Worm (Caenorhabditis elegans) whole organism, L4 larva: ENCODE measurements around the gene stau-1.

ENCODE experiments used
- T20F7.1 ChIP-seq: fragments of 200-800 bp; sonication (Bioruptor generic); optimal IDR thresholded peaks from 2 replicates; lab custom pipeline; 2018; ENCODE audit warnings: mild to moderate bottlenecking, missing genetic modification characterization, missing compliant biosample characterization
- T26A8.4 ChIP-seq: fragments of 200-800 bp; sonication (Bioruptor generic); IDR thresholded peaks from 2 replicates; pipeline ENCODE4 v1.3.6; 2022; ENCODE audit warnings: missing genetic modification characterization, missing compliant biosample characterization
- Y5F2A.4 ChIP-seq: fragments of 200-800 bp; sonication (Bioruptor generic); optimal IDR thresholded peaks from 2 replicates; lab custom pipeline; 2018; ENCODE audit warnings: mild to moderate bottlenecking, missing genetic modification characterization, missing compliant biosample characterization
- Y75B8A.6 ChIP-seq: fragments of 200-800 bp; sonication (Bioruptor generic); IDR thresholded peaks from 2 replicates; pipeline ENCODE4 v1.3.6; 2022; ENCODE audit warnings: missing genetic modification reagents, missing genetic modification characterization, missing compliant biosample characterization
- ZK546.5 ChIP-seq, 2 experiments: sonication (generic microtip); optimal IDR thresholded peaks; 2 replicates each; lab custom pipeline; 2017; ENCODE audit warnings: missing biosample characterization in 2 of 2, missing genetic modification characterization in 2 of 2
- aha-1 ChIP-seq: fragments of 150-350 bp; peaks from one replicate; lab custom pipeline; 2014; ENCODE audit warnings: missing biosample characterization, missing genetic modification characterization
- aly-2 ChIP-seq: sonication (generic microtip); optimal IDR thresholded peaks from 2 replicates; lab custom pipeline; 2018; ENCODE audit warnings: missing biosample characterization, missing genetic modification characterization
- ama-1 ChIP-seq: fragments of 150-350 bp; optimal IDR thresholded peaks from 2 replicates; lab custom pipeline; 2014; ENCODE audit warnings: inconsistent platforms, mixed read lengths
- attf-4 ChIP-seq: sonication (generic microtip); optimal IDR thresholded peaks from 3 replicates; lab custom pipeline; 2017; ENCODE audit warnings: missing biosample characterization, missing genetic modification characterization
- ceh-20 ChIP-seq: fragments of 200-800 bp; sonication (Bioruptor generic); IDR thresholded peaks from 2 replicates; pipeline ENCODE4 v1.3.6; 2022; ENCODE audit warnings: missing genetic modification reagents, missing genetic modification characterization, missing compliant biosample characterization
- ctbp-1 ChIP-seq: fragments of 200-800 bp; sonication (Bioruptor generic); IDR thresholded peaks from 2 replicates; pipeline ENCODE4 v1.3.6; 2022; ENCODE audit warnings: missing genetic modification reagents, missing genetic modification characterization, missing compliant biosample characterization
- daf-16 ChIP-seq, 3 experiments: sonication (generic microtip); optimal IDR thresholded peaks; 2 replicates each; lab custom pipeline; 2016 to 2017; ENCODE audit warnings: missing genetic modification characterization in 3 of 3, missing genetic modification reagents in 3 of 3, mild to moderate bottlenecking in 2 of 3, missing compliant biosample characterization in 2 of 3, missing biosample characterization in 1 of 3, moderate library complexity in 1 of 3
- dmd-6 ChIP-seq: fragments of 200-800 bp; sonication (Bioruptor generic); IDR thresholded peaks from 2 replicates; pipeline ENCODE4 v1.3.6; 2022; ENCODE audit warnings: missing genetic modification reagents, missing genetic modification characterization, missing compliant biosample characterization
- dve-1 ChIP-seq: sonication (generic microtip); optimal IDR thresholded peaks from 2 replicates; lab custom pipeline; 2017; ENCODE audit warnings: antibody characterized with exemption, mild to moderate bottlenecking, missing genetic modification characterization, missing compliant biosample characterization; ENCODE audit not compliant: insufficient read depth
- fkh-10 ChIP-seq: fragments of 150-350 bp; optimal IDR thresholded peaks from 2 replicates; lab custom pipeline; 2014; ENCODE audit warnings: missing biosample characterization, missing genetic modification reagents, missing genetic modification characterization
- hlh-11 ChIP-seq: fragments of 200-800 bp; sonication (Bioruptor generic); optimal IDR thresholded peaks from 2 replicates; lab custom pipeline; 2018; ENCODE audit warnings: mild to moderate bottlenecking, missing genetic modification characterization, missing compliant biosample characterization
- lim-7 ChIP-seq: fragments of 200-800 bp; sonication (Bioruptor generic); IDR thresholded peaks from 2 replicates; pipeline ENCODE4 v1.3.6; 2022; ENCODE audit warnings: missing genetic modification characterization, missing compliant biosample characterization
- lin-29 ChIP-seq: fragments of 200-800 bp; sonication (Bioruptor generic); IDR thresholded peaks from 2 replicates; pipeline ENCODE4 v1.3.6; 2022; ENCODE audit warnings: missing genetic modification reagents, missing genetic modification characterization, missing compliant biosample characterization
- lin-39 ChIP-seq: fragments of 150-350 bp; optimal IDR thresholded peaks from 2 replicates; lab custom pipeline; 2014; ENCODE audit warnings: missing biosample characterization, missing genetic modification reagents, missing genetic modification characterization
- mdt-29 ChIP-seq: fragments of 200-800 bp; sonication (Bioruptor generic); IDR thresholded peaks from 2 replicates; pipeline ENCODE4 v1.3.6; 2022; ENCODE audit warnings: missing genetic modification reagents, missing genetic modification characterization, missing compliant biosample characterization
- nhr-237 ChIP-seq: sonication (generic microtip); optimal IDR thresholded peaks from 2 replicates; lab custom pipeline; 2017; ENCODE audit warnings: missing biosample characterization, missing genetic modification characterization
- nhr-28 ChIP-seq: fragments of 150-350 bp; optimal IDR thresholded peaks from 2 replicates; lab custom pipeline; 2014; ENCODE audit warnings: missing biosample characterization, missing genetic modification characterization
- nhr-77 ChIP-seq: fragments of 150-350 bp; optimal IDR thresholded peaks from 2 replicates; lab custom pipeline; 2014; ENCODE audit warnings: missing biosample characterization, missing genetic modification characterization
- php-3 ChIP-seq: fragments of 200-800 bp; sonication (Bioruptor generic); IDR thresholded peaks from 2 replicates; pipeline ENCODE4 v1.3.6; 2022; ENCODE audit warnings: missing genetic modification reagents, missing genetic modification characterization, missing compliant biosample characterization
- pqm-1 ChIP-seq: sonication (generic microtip); optimal IDR thresholded peaks from 2 replicates; lab custom pipeline; 2017; ENCODE audit warnings: missing biosample characterization, missing genetic modification characterization
- saeg-2 ChIP-seq: fragments of 200-800 bp; sonication (Bioruptor generic); IDR thresholded peaks from 2 replicates; pipeline ENCODE4 v1.3.6; 2022; ENCODE audit warnings: missing genetic modification reagents, missing genetic modification characterization, missing compliant biosample characterization
- sdz-12 ChIP-seq: fragments of 200-800 bp; sonication (Bioruptor generic); optimal IDR thresholded peaks from 2 replicates; lab custom pipeline; 2018; ENCODE audit warnings: mild to moderate bottlenecking, missing genetic modification characterization, missing compliant biosample characterization
- set-16 ChIP-seq: fragments of 200-800 bp; sonication (Bioruptor generic); IDR thresholded peaks from 2 replicates; pipeline ENCODE4 v1.3.6; 2022; ENCODE audit warnings: missing genetic modification reagents, missing genetic modification characterization, missing compliant biosample characterization
- skn-1 ChIP-seq: fragments of 150-350 bp; optimal IDR thresholded peaks from 2 replicates; lab custom pipeline; 2014; ENCODE audit warnings: missing biosample characterization, missing genetic modification characterization
- tag-97 ChIP-seq: fragments of 200-800 bp; sonication (Bioruptor generic); IDR thresholded peaks from 2 replicates; pipeline ENCODE4 v1.3.6; 2022; ENCODE audit warnings: missing genetic modification characterization, missing compliant biosample characterization
- unc-39 ChIP-seq: sonication (generic microtip); optimal IDR thresholded peaks from 2 replicates; lab custom pipeline; 2017; ENCODE audit warnings: missing biosample characterization, missing genetic modification characterization
- unc-62 ChIP-seq, 3 experiments: fragments of 150-350 bp in 1 of 3; sonication (generic microtip); optimal IDR thresholded peaks in 2 of 3; peaks in 1 of 3; 1 replicate in 1 of 3; 2 replicates in 2 of 3; lab custom pipeline; 2014 to 2017; ENCODE audit warnings: missing biosample characterization in 3 of 3, missing genetic modification characterization in 3 of 3, missing genetic modification reagents in 3 of 3, missing genotype in 1 of 3
- zag-1 ChIP-seq: fragments of 150-350 bp; optimal IDR thresholded peaks from 2 replicates; lab custom pipeline; 2014; ENCODE audit warnings: missing biosample characterization, missing genetic modification characterization
- zfp-3 ChIP-seq: fragments of 200-800 bp; sonication (Bioruptor generic); conservative IDR thresholded peaks from 2 replicates; pipeline ENCODE4 v1.3.6; 2022; ENCODE audit warnings: missing genetic modification reagents, missing genetic modification characterization, missing compliant biosample characterization
- zip-2 ChIP-seq: fragments of 150-350 bp; optimal IDR thresholded peaks from 2 replicates; lab custom pipeline; 2014; ENCODE audit warnings: missing biosample characterization, missing genetic modification characterization

stau-1 gene

DNA sequence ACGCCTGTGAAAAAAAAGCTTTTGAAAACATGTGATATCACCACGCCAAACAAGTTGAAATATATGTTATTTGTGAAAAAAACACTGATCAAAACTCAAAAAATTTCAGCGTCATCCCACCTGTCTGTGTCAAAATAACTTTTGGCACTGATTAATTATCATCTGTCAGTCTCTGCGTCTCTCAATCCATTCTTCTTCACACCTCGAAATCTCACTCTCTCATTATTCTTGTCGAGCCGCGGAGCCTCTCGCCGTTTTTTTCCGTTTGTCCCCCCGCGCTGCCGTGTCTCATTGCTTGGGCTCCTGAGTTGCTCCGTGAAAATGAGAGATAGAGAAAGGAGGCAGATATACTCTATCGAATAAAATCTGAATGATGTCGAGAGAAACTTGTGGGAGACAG is 16.0 kb upstream of the stau-1 start (continued):
- no peak for TF ChIP-seq T20F7.1 (GFP tag; lab: Kevin White, UChicago)
- TF ChIP-seq zfp-3: no peak
- TF ChIP-seq daf-16 (GFP tag; optimal IDR thresholded peaks at IDR 0.05; lab: Kevin White, UChicago): peak in 1 of 2 experiments; percentile 69
- TF ChIP-seq daf-16 (tag; optimal IDR thresholded peaks at IDR 0.05; lab: Kevin White, UChicago): no peak
- no peak for TF ChIP-seq ceh-20 (GFP tag; lab: Robert Waterston, UW)
- no peak for TF ChIP-seq attf-4
- peak in 1 of 2 experiments; percentile 77 for TF ChIP-seq unc-62 (GFP tag; optimal IDR thresholded peaks at IDR 0.05 in 1 of 2; lab: Kevin White, UChicago)
- TF ChIP-seq unc-62 (tag; optimal IDR thresholded peaks at IDR 0.05; lab: Kevin White, UChicago): no peak
- no peak for TF ChIP-seq skn-1 (tag; lab: Kevin White, UChicago)
- no peak for TF ChIP-seq tag-97
- no peak for TF ChIP-seq mdt-29 (GFP tag; lab: Robert Waterston, UW)
- TF ChIP-seq zag-1 (tag; lab: Kevin White, UChicago): no peak
- TF ChIP-seq fkh-10 (GFP tag; lab: Kevin White, UChicago): no peak
- TF ChIP-seq ama-1 (lab: Kevin White, UChicago): no peak
- TF ChIP-seq sdz-12 (GFP tag; lab: Kevin White, UChicago): no peak
- no peak for TF ChIP-seq unc-39 (tag; lab: Kevin White, UChicago)
- TF ChIP-seq nhr-237 (tag; lab: Kevin White, UChicago): no peak
- TF ChIP-seq aly-2 (tag; lab: Kevin White, UChicago): no peak
- no peak for TF ChIP-seq aha-1 (tag; lab: Kevin White, UChicago)
- no peak for TF ChIP-seq set-16 (GFP tag; lab: Robert Waterston, UW)
- no peak for TF ChIP-seq lim-7
- no peak for TF ChIP-seq php-3 (GFP tag; lab: Robert Waterston, UW)

DNA sequence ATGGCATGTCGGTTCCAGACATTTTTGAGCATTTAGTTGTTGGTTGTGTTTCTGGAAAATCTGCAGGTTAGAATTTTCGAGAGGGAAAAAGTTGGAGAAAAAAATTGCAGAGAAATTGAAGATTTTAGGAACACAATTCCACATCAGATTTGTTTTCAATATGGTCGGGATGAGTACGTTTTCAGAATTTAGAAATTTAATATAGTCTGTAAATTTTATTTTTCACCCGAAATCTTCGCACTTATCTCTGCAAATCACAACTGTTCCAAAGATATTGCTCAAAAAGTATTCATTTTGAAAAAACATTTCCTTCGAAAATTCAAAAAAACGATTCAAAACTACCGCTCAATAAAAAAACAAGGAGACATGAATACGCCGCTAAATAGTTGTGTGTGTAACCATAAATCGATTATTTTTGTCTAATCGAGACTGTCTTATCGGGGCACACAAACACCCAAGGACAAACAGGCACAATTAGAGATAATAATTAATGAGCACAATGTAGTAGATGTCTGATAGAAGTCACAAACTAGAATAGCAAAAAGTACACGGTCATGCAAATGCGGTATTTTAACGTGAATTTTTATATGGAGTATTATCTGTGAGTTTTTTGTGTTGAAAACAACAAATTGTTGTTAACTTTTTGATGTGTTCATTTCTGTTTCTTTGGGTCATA is 11.2 kb upstream of the stau-1 start, which contains the start of gene vpat-1:
Gene vpat-1 (minus strand): TSS at position 51 of the 676 bp plus-strand sequence.
- no peak for TF ChIP-seq saeg-2 (GFP tag; lab: Robert Waterston, UW)
- no peak for TF ChIP-seq Y75B8A.6 (GFP tag; lab: Robert Waterston, UW)
- peak; percentile 26; the same call in 1 of the 2 replicates for TF ChIP-seq dmd-6
- no peak for TF ChIP-seq daf-16 (GFP tag; optimal IDR thresholded peaks at IDR 0.05; lab: Kevin White, UChicago)
- TF ChIP-seq daf-16 (tag; optimal IDR thresholded peaks at IDR 0.05; lab: Kevin White, UChicago): peak; percentile 87
- TF ChIP-seq Y5F2A.4 (GFP tag; lab: Kevin White, UChicago): no peak
- TF ChIP-seq ZK546.5 (tag; optimal IDR thresholded peaks at IDR 0.05; lab: Kevin White, UChicago): no peak
- TF ChIP-seq nhr-28 (tag; lab: Kevin White, UChicago): peak; percentile 93
- TF ChIP-seq nhr-77 (tag; lab: Kevin White, UChicago): peak; percentile 40
- peak; percentile 57 for TF ChIP-seq hlh-11 (tag; lab: Kevin White, UChicago)
- TF ChIP-seq ctbp-1 (GFP tag; lab: Robert Waterston, UW): no peak
- TF ChIP-seq pqm-1 (tag; lab: Kevin White, UChicago): peak; percentile 87
- peak; percentile 74 for TF ChIP-seq dve-1 (tag; lab: Kevin White, UChicago)
- TF ChIP-seq, all 104 proteins: peak for 7

DNA sequence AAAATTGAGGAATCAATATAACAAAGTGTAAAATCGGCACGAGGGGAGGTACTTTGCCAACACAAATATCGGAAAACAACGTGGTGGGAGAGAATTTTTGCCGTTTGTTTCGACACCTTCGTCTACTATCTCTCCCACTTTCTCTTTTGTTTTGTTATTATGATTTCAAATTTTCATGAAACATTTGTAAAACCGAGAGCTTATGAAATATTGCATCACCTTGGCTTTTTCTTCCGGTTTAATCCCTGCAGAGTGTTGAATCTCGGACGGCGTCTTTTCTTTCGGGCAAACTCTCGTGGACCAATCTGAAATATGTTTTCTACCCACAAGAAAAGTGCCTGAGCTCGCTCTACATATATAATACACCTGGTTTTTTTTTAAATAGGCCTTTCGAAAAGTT is 9.2 kb upstream of the stau-1 start:
- TF ChIP-seq zip-2 (peak; percentile 96), fkh-10 (GFP tag; lab: Kevin White, UChicago) (no peak), daf-16 (GFP tag; optimal IDR thresholded peaks at IDR 0.05; lab: Kevin White, UChicago) (no peak), daf-16 (tag; optimal IDR thresholded peaks at IDR 0.05; lab: Kevin White, UChicago) (no peak), T26A8.4 (GFP tag; lab: Robert Waterston, UW) (no peak)

DNA sequence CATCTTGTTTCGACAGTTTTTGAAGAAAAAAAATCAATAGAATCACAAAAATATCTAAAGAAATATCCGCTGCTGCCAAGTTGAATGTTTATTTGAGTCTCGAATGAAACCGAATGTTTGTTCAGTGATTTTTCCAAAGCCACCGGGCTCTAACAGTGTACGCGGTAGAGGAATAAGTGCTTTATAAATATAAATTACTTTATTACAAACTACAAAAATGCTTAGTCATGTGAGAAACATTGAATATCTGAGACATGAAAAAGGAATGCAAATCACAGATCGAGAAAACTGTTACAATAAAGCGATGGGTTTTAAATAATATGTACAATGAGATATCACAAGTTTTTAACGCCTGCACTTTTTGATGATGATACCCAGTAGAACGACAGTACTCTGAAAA is 3.3 kb upstream of the stau-1 start, which contains the start of gene F55A4.7:
Gene F55A4.7 (minus strand): TSS at position 101 of the 400 bp plus-strand sequence.
- TF ChIP-seq lin-29 (GFP tag; lab: Robert Waterston, UW) (no peak), lin-39 (tag; lab: Kevin White, UChicago) (no peak)
